Worm (Caenorhabditis elegans) whole organism, dauer: ENCODE results near the gene rft-1.

Experiments used
- unc-62 ChIP-seq: sonication (generic microtip); optimal IDR thresholded peaks from 2 replicates; lab custom pipeline; 2017; ENCODE audit warnings: missing biosample characterization, missing genetic modification reagents, missing genetic modification characterization

Gene rft-1

DNA sequence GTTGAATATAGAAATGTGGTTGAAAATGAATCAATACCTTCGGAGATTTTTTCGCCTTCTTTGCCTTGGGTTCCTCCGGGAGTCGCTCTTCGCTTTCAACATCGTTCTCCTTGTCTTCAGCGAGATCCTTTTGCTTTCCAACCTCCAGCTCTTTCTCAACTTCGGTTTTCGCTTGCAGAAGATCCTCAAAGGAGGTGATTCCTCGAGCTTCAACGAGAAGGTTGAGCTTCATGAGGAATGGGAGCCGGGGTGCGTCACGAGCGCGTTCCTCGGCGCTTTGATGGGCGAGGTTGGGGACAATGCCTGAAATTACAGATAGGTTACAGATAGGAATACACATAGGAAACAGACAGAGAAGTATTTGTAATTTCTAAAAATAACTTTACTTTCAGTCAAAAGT lies 44.1 kb downstream of the rft-1 start:
- TF ChIP-seq unc-62 (GFP tag; lab: Kevin White, UChicago): no peak

- TF ChIP-seq unc-62 (GFP tag; lab: Kevin White, UChicago): no peak
Observed at ce11 chrV:4398127-4398526, 44.9 kb downstream of the rft-1 start.

- TF ChIP-seq unc-62 (GFP tag; lab: Kevin White, UChicago): no peak
Observed at ce11 chrV:4396257-4396656, 46.8 kb downstream of the rft-1 start, which contains the start of gene F13A2.3. F13A2.3 (minus strand) TSS chrV:4396357.
